Fruit fly (Drosophila melanogaster): Measurements from ENCODE around the gene CG31522.

The CG31522 gene

dm6 chr3R:4462783-4463182 is at the start of gene CG31522:
Gene CG31522 (minus strand): TSS chr3R:4462883.
- TF ChIP-seq sage (GFP tag; optimal IDR thresholded peaks at IDR 0.05) (no peak), Mio (GFP tag; optimal IDR thresholded peaks at IDR 0.05) (no peak), Hr83 (GFP tag; optimal IDR thresholded peaks at IDR 0.05; ENCODE audit: poor library complexity, severe bottlenecking) (no peak), h (GFP tag; optimal IDR thresholded peaks at IDR 0.05) (no peak), OdsH (GFP tag; optimal IDR thresholded peaks at IDR 0.05) (no peak), foxo (GFP tag; optimal IDR thresholded peaks at IDR 0.05) (no peak), Sp1 (GFP tag; optimal IDR thresholded peaks at IDR 0.05) (no peak), ey (GFP tag; optimal IDR thresholded peaks at IDR 0.05) (no peak), Abd-B (GFP tag; optimal IDR thresholded peaks at IDR 0.05) (no peak), CG32264 (GFP tag; optimal IDR thresholded peaks at IDR 0.05) (no peak), dl (GFP tag; optimal IDR thresholded peaks at IDR 0.05; ENCODE audit: insufficient read depth in 1 of 2, partially characterized antibody in 2 of 2) (no peak), Dif (GFP tag; optimal IDR thresholded peaks at IDR 0.05; ENCODE audit: partially characterized antibody) (no peak), brk (GFP tag; optimal IDR thresholded peaks at IDR 0.05) (no peak), Dfd (GFP tag; optimal IDR thresholded peaks at IDR 0.05) (no peak), GATAd (GFP tag; optimal IDR thresholded peaks at IDR 0.05) (no peak), br (GFP tag; optimal IDR thresholded peaks at IDR 0.05) (no peak), Myc (optimal IDR thresholded peaks at IDR 0.05) (no peak)

DNA sequence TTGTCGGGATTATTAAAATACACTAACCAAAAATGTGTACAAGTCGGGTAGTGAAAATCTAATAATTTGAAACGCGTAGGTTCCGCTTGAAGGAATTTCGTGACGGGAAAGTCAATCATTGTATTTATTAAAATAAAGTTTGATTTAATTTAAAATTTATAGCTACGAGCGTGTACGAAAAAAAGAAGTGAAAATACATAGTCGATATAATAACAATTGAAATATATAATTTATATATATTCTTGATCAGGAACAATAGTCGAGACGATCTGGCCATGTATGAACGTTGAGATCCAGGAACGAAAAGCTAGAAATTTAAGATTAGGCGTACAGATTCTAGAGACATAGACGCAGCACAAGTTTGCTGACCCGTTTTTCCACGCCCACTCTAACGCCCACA is 43.6 kb upstream of the CG31522 start, which contains the start of gene CG34425:
CG34425 (minus strand) TSS at position 101 of the 400 bp plus-strand sequence.
- no peak for TF ChIP-seq Abd-B (GFP tag; optimal IDR thresholded peaks at IDR 0.05)
- TF ChIP-seq brk (GFP tag; optimal IDR thresholded peaks at IDR 0.05) = no peak
- no peak for TF ChIP-seq CG32264 (GFP tag; optimal IDR thresholded peaks at IDR 0.05)
- no peak for TF ChIP-seq usp (GFP tag; optimal IDR thresholded peaks at IDR 0.05)
- no peak for TF ChIP-seq Vsx2 (GFP tag; optimal IDR thresholded peaks at IDR 0.05; ENCODE audit: partially characterized antibody)
- no peak for TF ChIP-seq sage (GFP tag; optimal IDR thresholded peaks at IDR 0.05)
- TF ChIP-seq Myc (optimal IDR thresholded peaks at IDR 0.05) = no peak
- no peak for TF ChIP-seq psq (GFP tag; optimal IDR thresholded peaks at IDR 0.05)
- TF ChIP-seq ey (GFP tag; optimal IDR thresholded peaks at IDR 0.05) = no peak
- no peak for TF ChIP-seq OdsH (GFP tag; optimal IDR thresholded peaks at IDR 0.05)
- no peak for TF ChIP-seq foxo (GFP tag; optimal IDR thresholded peaks at IDR 0.05)
- no peak for TF ChIP-seq woc (GFP tag; optimal IDR thresholded peaks at IDR 0.05)
- TF ChIP-seq lola (GFP tag; optimal IDR thresholded peaks at IDR 0.05) = no peak
- TF ChIP-seq Hr78 (GFP tag; optimal IDR thresholded peaks at IDR 0.05) = no peak
- no peak for TF ChIP-seq CG9705 (GFP tag; optimal IDR thresholded peaks at IDR 0.05)
- TF ChIP-seq dmrt93B (GFP tag; optimal IDR thresholded peaks at IDR 0.05) = no peak
- no peak for TF ChIP-seq HLH106 (tag; optimal IDR thresholded peaks at IDR 0.05)
- no peak for TF ChIP-seq Rel (GFP tag; optimal IDR thresholded peaks at IDR 0.05)
- TF ChIP-seq Rel (tag; optimal IDR thresholded peaks at IDR 0.05) = no peak

- TF ChIP-seq rgr (GFP tag; optimal IDR thresholded peaks at IDR 0.05) (no peak), brk (GFP tag; optimal IDR thresholded peaks at IDR 0.05) (no peak), usp (GFP tag; optimal IDR thresholded peaks at IDR 0.05) (no peak), ey (GFP tag; optimal IDR thresholded peaks at IDR 0.05) (no peak), Jra (GFP tag; optimal IDR thresholded peaks at IDR 0.05) (no peak), sv (GFP tag; optimal IDR thresholded peaks at IDR 0.05) (no peak), sage (GFP tag; optimal IDR thresholded peaks at IDR 0.05) (no peak), br (GFP tag; optimal IDR thresholded peaks at IDR 0.05) (no peak)
Measured at dm6 chr3R:4484999-4485398, 22.3 kb upstream of the CG31522 start, which contains the start of gene Fip1. Gene Fip1 (plus strand): TSS chr3R:4485008.

DNA sequence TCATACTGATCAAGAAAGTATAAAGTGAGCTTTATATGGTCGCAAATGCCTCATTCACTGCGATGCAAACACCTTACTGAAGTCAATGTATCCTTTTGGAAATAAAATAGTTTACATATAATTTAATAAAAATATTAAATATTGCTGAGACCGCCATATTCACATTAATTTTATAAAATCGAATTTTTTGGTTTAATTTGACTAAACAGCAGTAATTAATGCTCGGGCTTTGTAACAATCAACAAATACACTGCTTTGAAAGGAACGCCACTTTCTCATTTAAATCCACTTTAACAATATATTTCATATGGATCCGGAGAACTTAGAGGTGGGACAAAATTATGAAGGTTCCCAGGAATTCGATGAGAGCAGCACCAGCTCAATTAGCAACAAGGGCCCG is 17.8 kb upstream of the CG31522 start, which contains the start of gene sac:
sac (plus strand) TSS at position 301 of the 400 bp plus-strand sequence.
- TF ChIP-seq jim (GFP tag; optimal IDR thresholded peaks at IDR 0.05) (no peak), h (GFP tag; optimal IDR thresholded peaks at IDR 0.05) (no peak), Rel (GFP tag; optimal IDR thresholded peaks at IDR 0.05) (no peak), Rel (tag; optimal IDR thresholded peaks at IDR 0.05) (no peak), dmrt93B (GFP tag; optimal IDR thresholded peaks at IDR 0.05) (no peak), OdsH (GFP tag; optimal IDR thresholded peaks at IDR 0.05) (no peak), Hr78 (GFP tag; optimal IDR thresholded peaks at IDR 0.05) (no peak), Vsx2 (GFP tag; optimal IDR thresholded peaks at IDR 0.05; ENCODE audit: partially characterized antibody) (no peak), Mio (GFP tag; optimal IDR thresholded peaks at IDR 0.05) (no peak), Dfd (GFP tag; optimal IDR thresholded peaks at IDR 0.05) (no peak), Hnf4 (GFP tag; optimal IDR thresholded peaks at IDR 0.05) (no peak), Abd-B (GFP tag; optimal IDR thresholded peaks at IDR 0.05) (no peak), Sp1 (GFP tag; optimal IDR thresholded peaks at IDR 0.05) (no peak)
